Fruit fly (Drosophila melanogaster): ENCODE data around the gene CG8086.
A peak's percentile ranks its signal among the peaks of the same experiment; 100 is the strongest.

CG8086 gene

dm6 chr2L:8204996-8205567 lies 52.2 kb downstream of the CG8086 start, which contains the start of gene SLC5A11 (continued):
- peak; percentile 97 for TF ChIP-seq PHDP (tag; optimal IDR thresholded peaks at IDR 0.05)
- peak; percentile 99 for TF ChIP-seq Taf1 (GFP tag; IDR thresholded peaks at IDR 0.05)
- no peak for TF ChIP-seq fd102C (GFP tag; optimal IDR thresholded peaks at IDR 0.05)
- peak; percentile 95 for TF ChIP-seq odd (GFP tag; optimal IDR thresholded peaks at IDR 0.05)
- peak; percentile 97 for TF ChIP-seq ttk (GFP tag; IDR thresholded peaks at IDR 0.05)
- peak; percentile 74 for TF ChIP-seq CG10321 (GFP tag; IDR thresholded peaks at IDR 0.05)
- peak; percentile 79 for TF ChIP-seq tx (GFP tag; optimal IDR thresholded peaks at IDR 0.05)
- peak; percentile 96 for TF ChIP-seq Usf (GFP tag; optimal IDR thresholded peaks at IDR 0.05)
- peak; percentile 93 for TF ChIP-seq CG11093 (GFP tag; IDR thresholded peaks at IDR 0.05)
- peak; percentile 99 for TF ChIP-seq lbe (GFP tag; optimal IDR thresholded peaks at IDR 0.05)
- peak; percentile 14 for TF ChIP-seq luna (GFP tag; optimal IDR thresholded peaks at IDR 0.05)
- TF ChIP-seq Atf6 (GFP tag; IDR thresholded peaks at IDR 0.05), result peak; percentile 100
- peak; percentile 100 for TF ChIP-seq D19B (GFP tag; optimal IDR thresholded peaks at IDR 0.05)
- TF ChIP-seq CG31365 (tag; optimal IDR thresholded peaks at IDR 0.05), result peak; percentile 82
- peak; percentile 82 for TF ChIP-seq CG9817 (tag; optimal IDR thresholded peaks at IDR 0.05)
- peak; percentile 96 for TF ChIP-seq Blimp-1 (GFP tag; optimal IDR thresholded peaks at IDR 0.05)
- TF ChIP-seq CG3065 (GFP tag; optimal IDR thresholded peaks at IDR 0.05), result peak; percentile 94
- peak; percentile 96 for TF ChIP-seq HmgZ (tag; optimal IDR thresholded peaks at IDR 0.05)
- 0 out of 2 replicates have a peak, but pooled peaks have one; percentile 55 for TF ChIP-seq CG42726 (GFP tag; IDR thresholded peaks at IDR 0.05; ENCODE audit: partially characterized antibody)
- peak in 1 of 2 experiments; percentile 100 for TF ChIP-seq eve (GFP tag; optimal IDR thresholded peaks at IDR 0.05)
- peak; percentile 89 for TF ChIP-seq CG7987 (GFP tag; optimal IDR thresholded peaks at IDR 0.05)
- TF ChIP-seq CG6254 (GFP tag; optimal IDR thresholded peaks at IDR 0.05), result peak; percentile 89
- TF ChIP-seq vnd (GFP tag; IDR thresholded peaks at IDR 0.05; ENCODE audit: partially characterized antibody), result no peak
- peak; percentile 15 for TF ChIP-seq disco-r (GFP tag; optimal IDR thresholded peaks at IDR 0.05)
- no peak for TF ChIP-seq Sin3A (optimal IDR thresholded peaks at IDR 0.05)
- peak; percentile 98 for TF ChIP-seq nau (GFP tag; optimal IDR thresholded peaks at IDR 0.05)
- TF ChIP-seq CG10274 (GFP tag; optimal IDR thresholded peaks at IDR 0.05), result peak; percentile 84
- TF ChIP-seq C15 (GFP tag; IDR thresholded peaks at IDR 0.05), result peak; percentile 97
- peak; percentile 95 for TF ChIP-seq B-H1 (GFP tag; IDR thresholded peaks at IDR 0.05)
- peak; percentile 99 for TF ChIP-seq CG18476 (GFP tag; optimal IDR thresholded peaks at IDR 0.05)
- peak; percentile 94; the same call in 1 of the 2 replicates for TF ChIP-seq CG31441 (GFP tag; IDR thresholded peaks at IDR 0.05)
- peak; percentile 43 for TF ChIP-seq Myb (GFP tag; optimal IDR thresholded peaks at IDR 0.05)
- peak; percentile 68; the same call in 2 of the 3 replicates for TF ChIP-seq Optix (GFP tag; IDR thresholded peaks at IDR 0.05)
- TF ChIP-seq jing (GFP tag; optimal IDR thresholded peaks at IDR 0.05), result peak; percentile 99
- no peak for TF ChIP-seq yki (optimal IDR thresholded peaks at IDR 0.05)
- peak; percentile 96 for TF ChIP-seq repo (GFP tag; optimal IDR thresholded peaks at IDR 0.05)
- peak; percentile 78 for TF ChIP-seq CG14965 (GFP tag; optimal IDR thresholded peaks at IDR 0.05; ENCODE audit: borderline replicate concordance)
- peak; percentile 95 for TF ChIP-seq ham (GFP tag; IDR thresholded peaks at IDR 0.05)
- peak; percentile 80 for TF ChIP-seq Neu2 (GFP tag; optimal IDR thresholded peaks at IDR 0.05; ENCODE audit: borderline replicate concordance)
- TF ChIP-seq kah (GFP tag; optimal IDR thresholded peaks at IDR 0.05), result peak; percentile 89
- no peak for TF ChIP-seq pfk (GFP tag; optimal IDR thresholded peaks at IDR 0.05)
- TF ChIP-seq z (GFP tag; IDR thresholded peaks at IDR 0.05), result 0 out of 3 replicates have a peak, but pooled peaks have one; percentile 63
- peak; percentile 58 for TF ChIP-seq Side (GFP tag; optimal IDR thresholded peaks at IDR 0.05)
- TF ChIP-seq hth (optimal IDR thresholded peaks at IDR 0.05), result no peak
- no peak for TF ChIP-seq Gsc (GFP tag; IDR thresholded peaks at IDR 0.05)
- TF ChIP-seq peb (GFP tag; IDR thresholded peaks at IDR 0.05), result peak; percentile 98
- TF ChIP-seq dan (GFP tag; IDR thresholded peaks at IDR 0.05), result peak; percentile 49
- TF ChIP-seq MTF-1 (GFP tag; optimal IDR thresholded peaks at IDR 0.05; ENCODE audit: borderline replicate concordance), result peak; percentile 63
- TF ChIP-seq ranshi (GFP tag; IDR thresholded peaks at IDR 0.05), result peak; percentile 89
- no peak for TF ChIP-seq CG16813 (GFP tag; IDR thresholded peaks at IDR 0.05; ENCODE audit: partially characterized antibody)
- peak; percentile 51 for TF ChIP-seq vfl (GFP tag; optimal IDR thresholded peaks at IDR 0.05)

All from whole organism, embryonic.